Worm (Caenorhabditis elegans): ENCODE data around the gene rer-1.

DNA sequence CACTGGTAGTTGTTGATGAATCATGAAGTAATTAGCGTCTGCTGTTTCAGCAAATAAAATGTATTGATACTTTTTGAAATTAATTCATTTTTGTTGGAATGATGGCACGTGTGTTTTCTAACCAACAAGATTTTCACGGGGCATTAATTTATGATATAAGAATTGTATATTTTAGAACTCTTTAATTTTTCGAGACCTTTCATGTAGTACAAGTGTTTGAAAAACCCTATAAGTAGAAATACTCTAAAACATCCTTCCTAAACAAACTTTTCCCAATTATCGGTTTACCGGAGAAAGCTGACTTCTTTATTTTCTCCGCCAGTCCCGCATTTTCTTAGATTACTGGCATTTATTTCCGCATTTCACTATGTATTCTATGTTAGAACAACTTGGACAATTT is 48.4 kb downstream of the rer-1 start, which contains the start of gene snb-6:
- no peak for TF ChIP-seq rec-8 (tag; optimal IDR thresholded peaks at IDR 0.05)
- no peak for TF ChIP-seq unc-62 (GFP tag; optimal IDR thresholded peaks at IDR 0.05)
- no peak for TF ChIP-seq mes-4 (tag; optimal IDR thresholded peaks at IDR 0.05)
- TF ChIP-seq dpl-1 (GFP tag; optimal IDR thresholded peaks at IDR 0.05), result no peak
- TF ChIP-seq pha-4 (tag; optimal IDR thresholded peaks at IDR 0.05), result no peak
- TF ChIP-seq Y56A3A.18 (GFP tag; IDR thresholded peaks at IDR 0.05), result no peak
- no peak for TF ChIP-seq ztf-22 (GFP tag; optimal IDR thresholded peaks at IDR 0.05)
- TF ChIP-seq egl-18 (GFP tag; IDR thresholded peaks at IDR 0.05), result no peak
- TF ChIP-seq ccch-3 (GFP tag; optimal IDR thresholded peaks at IDR 0.05), result no peak
- TF ChIP-seq repo-1 (tag; optimal IDR thresholded peaks at IDR 0.05), result no peak
- no peak for TF ChIP-seq K11D2.4 (GFP tag; IDR thresholded peaks at IDR 0.05)
- TF ChIP-seq madf-3 (GFP tag; IDR thresholded peaks at IDR 0.05), result no peak
- TF ChIP-seq nfya-1 (tag; optimal IDR thresholded peaks at IDR 0.05; ENCODE audit: borderline replicate concordance, insufficient read depth), result no peak
